Fruit fly (Drosophila melanogaster) whole organism: ENCODE data around the gene ssp.
A peak's percentile ranks its signal among the peaks of the same experiment; 100 is the strongest.

Experiments
- CG8478 ChIP-seq: fragments of >200 bp; optimal IDR thresholded peaks from 2 replicates; lab custom pipeline; 2018; ENCODE audit warnings: inconsistent platforms
- Dll ChIP-seq: fragments of >200 bp; optimal IDR thresholded peaks from 2 replicates; lab custom pipeline; 2017
- EcR ChIP-seq, 2 experiments: fragments of >200 bp; optimal IDR thresholded peaks; 2 replicates each; lab custom pipeline; 2017; ENCODE audit warnings: missing biosample characterization in 2 of 2, missing genetic modification characterization in 2 of 2, missing genetic modification reagents in 2 of 2
- usp ChIP-seq: fragments of >200 bp; optimal IDR thresholded peaks from 2 replicates; lab custom pipeline; 2017; ENCODE audit warnings: missing biosample characterization, missing genetic modification characterization, mixed read lengths

DNA sequence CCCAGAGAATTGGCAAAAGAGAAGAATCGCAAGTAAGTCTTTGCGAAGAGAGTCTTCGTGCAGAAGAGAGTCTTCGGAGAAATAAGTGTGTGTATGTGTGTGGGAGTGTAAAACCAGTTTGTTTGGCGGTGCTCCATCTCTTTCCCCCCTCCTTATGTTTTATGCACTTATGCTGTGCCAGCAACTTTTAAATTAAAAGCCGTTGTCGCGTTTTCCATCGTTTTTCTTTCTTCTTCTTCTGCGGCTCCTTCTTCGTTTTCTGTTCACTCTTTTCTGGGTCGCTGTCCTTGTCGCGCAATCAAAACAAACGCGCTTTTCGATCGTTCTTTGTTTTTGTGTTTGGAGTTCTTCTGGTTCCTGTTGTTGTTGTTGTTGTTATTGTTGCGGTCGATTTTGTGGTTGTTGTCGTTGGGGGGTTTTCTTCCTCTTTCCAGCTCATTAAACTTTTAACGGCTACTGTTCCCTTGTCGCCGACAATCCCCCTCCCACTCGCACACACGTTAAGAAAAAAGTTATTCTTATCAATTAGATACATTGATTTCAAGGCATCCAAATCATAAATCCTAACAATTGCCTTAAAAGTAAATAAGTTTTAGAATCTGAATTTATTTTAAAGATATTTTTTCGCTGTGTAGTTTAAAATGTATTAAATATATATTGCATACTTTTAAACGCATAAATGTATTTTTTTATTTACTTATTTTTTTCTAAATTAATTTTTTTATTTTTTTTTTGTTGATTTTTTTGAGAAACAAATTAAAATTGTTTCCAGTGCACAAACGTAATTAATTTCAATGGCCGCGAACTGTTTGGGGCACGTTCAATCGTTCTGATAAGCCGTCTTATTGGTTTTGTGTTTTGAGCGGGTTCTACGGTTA, 6.7 kb upstream of the ssp start:
- TF ChIP-seq Dll (lab: Kevin White, UChicago) (no peak), CG8478 (lab: Kevin White, UChicago) (no peak), usp (GFP tag; lab: Kevin White, UChicago) (no peak), EcR (GFP tag; optimal IDR thresholded peaks at IDR 0.05; lab: Kevin White, UChicago) (peak in 1 of 2 experiments; percentile 77)
